Worm (Caenorhabditis elegans): Measurements from ENCODE around the gene sel-10.

Gene sel-10

ce11 chrV:13818824-13819408 is at the start of gene sel-10:
sel-10 (plus strand) TSS chrV:13819361.
- no peak for TF ChIP-seq nhr-23 (tag; optimal IDR thresholded peaks at IDR 0.05)
- TF ChIP-seq lin-39 (tag; optimal IDR thresholded peaks at IDR 0.05): no peak
- peak; percentile 27 for TF ChIP-seq nhr-21 (tag; optimal IDR thresholded peaks at IDR 0.05)
- TF ChIP-seq lin-11 (tag; optimal IDR thresholded peaks at IDR 0.05): peak; percentile 29
- no peak for TF ChIP-seq unc-39 (tag; optimal IDR thresholded peaks at IDR 0.05)
- TF ChIP-seq mab-5 (tag; optimal IDR thresholded peaks at IDR 0.05): peak; percentile 39
- TF ChIP-seq elt-3 (tag; optimal IDR thresholded peaks at IDR 0.05): no peak
- peak; percentile 78 to 87 for TF ChIP-seq lsy-2 (tag; optimal IDR thresholded peaks at IDR 0.05)
- TF ChIP-seq nhr-129 (tag; optimal IDR thresholded peaks at IDR 0.05): peak; percentile 83
- peak; percentile 79 for TF ChIP-seq sma-9 (GFP tag; optimal IDR thresholded peaks at IDR 0.05)
- no peak for TF ChIP-seq sma-9 (tag; optimal IDR thresholded peaks at IDR 0.05)
- no peak for TF ChIP-seq aly-2 (tag; optimal IDR thresholded peaks at IDR 0.05)
- peak; percentile 75 for TF ChIP-seq fos-1 (tag; optimal IDR thresholded peaks at IDR 0.05)
- peak; percentile 37 for TF ChIP-seq egl-27 (tag; optimal IDR thresholded peaks at IDR 0.05)
- no peak for TF ChIP-seq skn-1 (tag; optimal IDR thresholded peaks at IDR 0.05)
- peak; percentile 60 for TF ChIP-seq crh-2 (tag; optimal IDR thresholded peaks at IDR 0.05)
- peak; percentile 5 for TF ChIP-seq ztf-4 (tag; optimal IDR thresholded peaks at IDR 0.05)
- peak; percentile 89 for TF ChIP-seq C34F6.9 (tag; optimal IDR thresholded peaks at IDR 0.05)
- no peak for TF ChIP-seq nhr-25 (tag; optimal IDR thresholded peaks at IDR 0.05)
- peak; percentile 41 for TF ChIP-seq snpc-4 (tag; optimal IDR thresholded peaks at IDR 0.05)
- peak; percentile 85 for TF ChIP-seq unc-55 (GFP tag; optimal IDR thresholded peaks at IDR 0.05)
- TF ChIP-seq nhr-77 (tag; optimal IDR thresholded peaks at IDR 0.05): no peak
- peak; percentile 55 for TF ChIP-seq sem-4 (tag; optimal IDR thresholded peaks at IDR 0.05)
- TF ChIP-seq sma-3 (GFP tag; optimal IDR thresholded peaks at IDR 0.05): peak; percentile 68
- TF ChIP-seq gmeb-1 (tag; optimal IDR thresholded peaks at IDR 0.05): peak; percentile 81
- peak; percentile 49 for TF ChIP-seq lin-13 (GFP tag; optimal IDR thresholded peaks at IDR 0.05)

ce11 chrV:13771209-13771608 is 48.0 kb upstream of the sel-10 start, which contains the start of gene F20G2.5:
F20G2.5 (plus strand) TSS chrV:13771509.
- TF ChIP-seq fos-1 (tag; optimal IDR thresholded peaks at IDR 0.05) (peak; percentile 74), C34F6.9 (tag; optimal IDR thresholded peaks at IDR 0.05) (no peak), ama-1 (optimal IDR thresholded peaks at IDR 0.05) (no peak)

- no peak for TF ChIP-seq ceh-16 (tag; optimal IDR thresholded peaks at IDR 0.05)
- TF ChIP-seq blmp-1 (tag; optimal IDR thresholded peaks at IDR 0.05; ENCODE audit: insufficient read depth): no peak
- TF ChIP-seq ztf-1 (GFP tag; conservative IDR thresholded peaks at IDR 0.05): no peak
- no peak for TF ChIP-seq ceh-82 (tag; optimal IDR thresholded peaks at IDR 0.05)
- TF ChIP-seq fos-1 (tag; optimal IDR thresholded peaks at IDR 0.05): peak; percentile 83
Observed at ce11 chrV:13775529-13775928, 43.6 kb upstream of the sel-10 start, which contains the start of gene F53C11.1. F53C11.1 (plus strand) TSS chrV:13775796.

ce11 chrV:13777857-13778256 is 41.3 kb upstream of the sel-10 start, which contains the start of gene F53C11.9:
F53C11.9 (plus strand) TSS chrV:13778015.
- TF ChIP-seq mdl-1 (tag; optimal IDR thresholded peaks at IDR 0.05) (no peak), nhr-77 (tag; optimal IDR thresholded peaks at IDR 0.05) (no peak), peb-1 (tag; optimal IDR thresholded peaks at IDR 0.05) (no peak), mbf-1 (tag; optimal IDR thresholded peaks at IDR 0.05) (no peak), sem-4 (tag; optimal IDR thresholded peaks at IDR 0.05) (no peak), lin-39 (tag; optimal IDR thresholded peaks at IDR 0.05) (no peak), unc-55 (GFP tag; optimal IDR thresholded peaks at IDR 0.05) (no peak), dmd-4 (tag; optimal IDR thresholded peaks at IDR 0.05) (no peak), R02D3.7 (tag; optimal IDR thresholded peaks at IDR 0.05) (no peak), unc-39 (tag; optimal IDR thresholded peaks at IDR 0.05) (no peak), zag-1 (tag; optimal IDR thresholded peaks at IDR 0.05) (no peak), ztf-1 (GFP tag; conservative IDR thresholded peaks at IDR 0.05) (no peak), F13H6.1 (tag; optimal IDR thresholded peaks at IDR 0.05) (no peak), nhr-11 (tag; optimal IDR thresholded peaks at IDR 0.05) (no peak), unc-62 (GFP tag; optimal IDR thresholded peaks at IDR 0.05) (no peak), sma-3 (GFP tag; optimal IDR thresholded peaks at IDR 0.05) (no peak), nhr-25 (tag; optimal IDR thresholded peaks at IDR 0.05) (no peak), mab-5 (tag; optimal IDR thresholded peaks at IDR 0.05) (no peak), blmp-1 (tag; optimal IDR thresholded peaks at IDR 0.05; ENCODE audit: insufficient read depth) (no peak)
